Fruit fly (Drosophila melanogaster): ENCODE measurements around the gene Reepl1.

DNA sequence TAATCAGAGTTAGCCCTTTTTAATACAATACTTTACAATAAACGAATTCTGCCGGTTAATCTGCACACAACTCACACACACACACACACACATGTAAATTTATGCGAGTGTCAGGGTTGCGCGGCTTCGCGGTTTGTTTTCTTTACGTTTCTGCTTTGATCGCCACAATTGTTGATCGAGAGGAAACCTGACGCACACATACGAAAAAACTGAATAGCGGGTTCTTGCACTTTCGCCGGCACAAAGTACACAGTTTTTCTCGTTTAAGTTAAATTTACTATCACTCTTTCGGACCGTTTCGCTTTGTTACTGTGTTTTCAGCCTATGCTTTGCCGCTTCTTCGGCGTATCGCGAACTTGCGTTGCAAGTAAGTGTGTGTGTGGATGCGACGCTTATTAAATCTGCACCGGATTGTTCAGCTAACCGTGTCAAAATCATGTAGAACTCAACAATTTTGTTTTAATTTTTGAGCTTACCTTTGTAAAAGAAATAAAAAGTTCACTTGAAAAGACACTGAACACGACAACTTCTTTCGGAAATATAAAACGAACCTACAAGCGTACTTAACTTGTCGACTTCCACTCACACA is 38.6 kb downstream of the Reepl1 start:
- TF ChIP-seq CG8478 (optimal IDR thresholded peaks at IDR 0.05): no peak
- TF ChIP-seq usp (GFP tag; optimal IDR thresholded peaks at IDR 0.05): no peak
- TF ChIP-seq EcR (GFP tag; optimal IDR thresholded peaks at IDR 0.05): no peak
- TF ChIP-seq psq (optimal IDR thresholded peaks at IDR 0.05): no peak

Measured in whole organism.